Worm (Caenorhabditis elegans) whole organism, young adult: Measurements from ENCODE around the gene Y116F11A.1.

Experiments
- F22D6.2 ChIP-seq: sonication (generic microtip); optimal IDR thresholded peaks from 2 replicates; lab custom pipeline; 2016; ENCODE audit warnings: mild to moderate bottlenecking, missing genetic modification characterization, missing compliant biosample characterization
- F57C9.4 ChIP-seq: sonication (generic microtip); optimal IDR thresholded peaks from 2 replicates; lab custom pipeline; 2017; ENCODE audit warnings: mild to moderate bottlenecking, missing genetic modification characterization, missing compliant biosample characterization
- die-1 ChIP-seq: sonication (generic microtip); optimal IDR thresholded peaks from 2 replicates; lab custom pipeline; 2016; ENCODE audit warnings: missing genotype, mild to moderate bottlenecking, missing genetic modification characterization, missing compliant biosample characterization
- dox-1 ChIP-seq: fragments of 200-800 bp; sonication (Bioruptor generic); IDR thresholded peaks from 2 replicates; pipeline ENCODE4 v1.3.6; 2022; ENCODE audit warnings: missing genetic modification reagents, missing genetic modification characterization, missing compliant biosample characterization
- dpl-1 ChIP-seq: fragments of 150-350 bp; optimal IDR thresholded peaks from 2 replicates; lab custom pipeline; 2014; ENCODE audit warnings: missing biosample characterization, missing genetic modification reagents, missing genetic modification characterization
- efl-1 ChIP-seq: fragments of 150-350 bp; optimal IDR thresholded peaks from 2 replicates; lab custom pipeline; 2014; ENCODE audit warnings: missing biosample characterization, missing genetic modification reagents, missing genetic modification characterization
- pha-4 ChIP-seq: fragments of 150-350 bp; sonication (generic microtip); optimal IDR thresholded peaks from 2 replicates; lab custom pipeline; 2014; ENCODE audit warnings: missing biosample characterization, missing genetic modification reagents, missing genetic modification characterization
- somi-1 ChIP-seq: fragments of 200-800 bp; sonication (Bioruptor generic); optimal IDR thresholded peaks from 2 replicates; lab custom pipeline; 2018; ENCODE audit warnings: mild to moderate bottlenecking, missing genetic modification characterization, missing compliant biosample characterization
- unc-62 ChIP-seq: fragments of 150-350 bp; optimal IDR thresholded peaks from 2 replicates; lab custom pipeline; 2014; ENCODE audit warnings: missing biosample characterization, missing genetic modification reagents, missing genetic modification characterization

ce11 chrV:19728731-19729130 lies 1.6 kb upstream of the Y116F11A.1 start, which contains the start of gene Y116F11A.3:
- TF ChIP-seq die-1 (tag; lab: Kevin White, UChicago) (no peak), dox-1 (GFP tag; lab: Robert Waterston, UW) (no peak), F57C9.4 (tag; lab: Kevin White, UChicago) (no peak), dpl-1 (no peak), F22D6.2 (tag; lab: Kevin White, UChicago) (no peak), somi-1 (GFP tag; lab: Kevin White, UChicago) (no peak), unc-62 (GFP tag; lab: Kevin White, UChicago) (no peak), efl-1 (GFP tag; lab: Kevin White, UChicago) (no peak), pha-4 (tag; lab: Kevin White, UChicago) (no peak)
